ENCODE assay signal across 1 fruit fly cellular context in genomic region chr3R:32032885-32033284, dm6.
A peak's percentile ranks its signal among the peaks of the same experiment; 100 is the strongest.
TF ChIP-seq lines count a peak whose summit lies in the region.

No protein-coding gene starts in this region.

TF ChIP-seq in whole organism, embryonic, 481 proteins besides CTCF, POLR2A, EP300 and RAD21 (continued from another document):
- TF ChIP-seq Awh (GFP tag; IDR thresholded peaks at IDR 0.05; lab: Robert Waterston, UW) (no peak), H2.0 (GFP tag; IDR thresholded peaks at IDR 0.05; lab: Robert Waterston, UW) (no peak), CG7963 (GFP tag; IDR thresholded peaks at IDR 0.05; lab: Robert Waterston, UW; ENCODE audit: partially characterized antibody) (no peak), chm (GFP tag; IDR thresholded peaks at IDR 0.05; lab: Robert Waterston, UW) (no peak), CG5953 (GFP tag; IDR thresholded peaks at IDR 0.05; lab: Robert Waterston, UW) (no peak), D (optimal IDR thresholded peaks at IDR 0.05; lab: Kevin White, UChicago) (no peak), D (GFP tag; optimal IDR thresholded peaks at IDR 0.05; lab: Kevin White, UChicago) (no peak), sima (GFP tag; optimal IDR thresholded peaks at IDR 0.05; lab: Kevin White, UChicago) (no peak), ab (GFP tag; optimal IDR thresholded peaks at IDR 0.05; lab: Kevin White, UChicago) (no peak), insv (GFP tag; optimal IDR thresholded peaks at IDR 0.05; lab: Kevin White, UChicago) (no peak), jing (GFP tag; optimal IDR thresholded peaks at IDR 0.05; lab: Kevin White, UChicago) (no peak), gsb (GFP tag; IDR thresholded peaks at IDR 0.05; lab: Robert Waterston, UW) (no peak), Stat92E (GFP tag; optimal IDR thresholded peaks at IDR 0.05; lab: Kevin White, UChicago) (no peak), Trl (optimal IDR thresholded peaks at IDR 0.05; lab: Kevin White, UChicago) (no peak), Trl (GFP tag; optimal IDR thresholded peaks at IDR 0.05; lab: Kevin White, UChicago) (no peak), sqz (GFP tag; optimal IDR thresholded peaks at IDR 0.05; lab: Kevin White, UChicago) (no peak), Hr51 (GFP tag; optimal IDR thresholded peaks at IDR 0.05; lab: Kevin White, UChicago) (peak in 1 of 2 experiments; percentile 10), CG14441 (GFP tag; IDR thresholded peaks at IDR 0.05; lab: Robert Waterston, UW) (peak; percentile 39; the same call in 1 of the 2 replicates), CG2199 (GFP tag; IDR thresholded peaks at IDR 0.05; lab: Robert Waterston, UW) (0 out of 3 replicates have a peak, but pooled peaks have one; percentile 39), fru (optimal IDR thresholded peaks at IDR 0.05; lab: Kevin White, UChicago) (no peak), Six4 (GFP tag; optimal IDR thresholded peaks at IDR 0.05; lab: Kevin White, UChicago) (no peak), cato (GFP tag; optimal IDR thresholded peaks at IDR 0.05; lab: Kevin White, UChicago; ENCODE audit: borderline replicate concordance) (no peak), CG31365 (tag; optimal IDR thresholded peaks at IDR 0.05; lab: Kevin White, UChicago) (no peak), CG10147 (GFP tag; optimal IDR thresholded peaks at IDR 0.05; lab: Kevin White, UChicago) (no peak), kay (GFP tag; optimal IDR thresholded peaks at IDR 0.05; lab: Kevin White, UChicago) (no peak), gem (tag; optimal IDR thresholded peaks at IDR 0.05; lab: Kevin White, UChicago) (peak; percentile 50), Atf6 (GFP tag; IDR thresholded peaks at IDR 0.05; lab: Robert Waterston, UW) (no peak), sna (GFP tag; IDR thresholded peaks at IDR 0.05; lab: Robert Waterston, UW; ENCODE audit: partially characterized antibody) (no peak), CG12942 (GFP tag; optimal IDR thresholded peaks at IDR 0.05; lab: Kevin White, UChicago) (no peak), CG11695 (GFP tag; IDR thresholded peaks at IDR 0.05; lab: Robert Waterston, UW) (0 out of 3 replicates have a peak, but pooled peaks have one; percentile 14), gcm (GFP tag; optimal IDR thresholded peaks at IDR 0.05; lab: Kevin White, UChicago) (no peak), nerfin-1 (tag; optimal IDR thresholded peaks at IDR 0.05; lab: Kevin White, UChicago) (no peak), crc (GFP tag; optimal IDR thresholded peaks at IDR 0.05; lab: Kevin White, UChicago) (no peak), CG3995 (GFP tag; optimal IDR thresholded peaks at IDR 0.05; lab: Kevin White, UChicago) (no peak), CG7357 (GFP tag; IDR thresholded peaks at IDR 0.05; lab: Robert Waterston, UW) (no peak; the same call in 2 of the 3 replicates), CG1832 (GFP tag; optimal IDR thresholded peaks at IDR 0.05; lab: Kevin White, UChicago) (no peak), Ravus (GFP tag; IDR thresholded peaks at IDR 0.05; lab: Robert Waterston, UW) (no peak), Antp (GFP tag; optimal IDR thresholded peaks at IDR 0.05; lab: Kevin White, UChicago) (no peak), Atf-2 (GFP tag; optimal IDR thresholded peaks at IDR 0.05; lab: Kevin White, UChicago) (no peak), ci (GFP tag; IDR thresholded peaks at IDR 0.05; lab: Robert Waterston, UW) (0 out of 3 replicates have a peak, but pooled peaks have one; percentile 22), CG12236 (GFP tag; optimal IDR thresholded peaks at IDR 0.05; lab: Kevin White, UChicago) (no peak), Ptx1 (GFP tag; IDR thresholded peaks at IDR 0.05; lab: Robert Waterston, UW) (no peak), chn (GFP tag; optimal IDR thresholded peaks at IDR 0.05; lab: Kevin White, UChicago) (peak; percentile 12), CG11504 (tag; optimal IDR thresholded peaks at IDR 0.05; lab: Kevin White, UChicago) (peak; percentile 51), Camta (GFP tag; optimal IDR thresholded peaks at IDR 0.05; lab: Kevin White, UChicago) (no peak), sc (optimal IDR thresholded peaks at IDR 0.05; lab: Kevin White, UChicago) (no peak), sc (GFP tag; optimal IDR thresholded peaks at IDR 0.05; lab: Kevin White, UChicago) (no peak), CG1602 (GFP tag; optimal IDR thresholded peaks at IDR 0.05; lab: Kevin White, UChicago) (peak; percentile 13), CG34224 (GFP tag; IDR thresholded peaks at IDR 0.05; lab: Robert Waterston, UW; ENCODE audit: partially characterized antibody) (no peak), Scr (GFP tag; IDR thresholded peaks at IDR 0.05; lab: Robert Waterston, UW; ENCODE audit: partially characterized antibody) (no peak), CG4707 (GFP tag; optimal IDR thresholded peaks at IDR 0.05; lab: Kevin White, UChicago) (no peak), dimm (GFP tag; IDR thresholded peaks at IDR 0.05; lab: Robert Waterston, UW) (no peak; the same call in 1 of the 2 replicates), gro (GFP tag; optimal IDR thresholded peaks at IDR 0.05; lab: Kevin White, UChicago) (no peak), CG9727 (GFP tag; optimal IDR thresholded peaks at IDR 0.05; lab: Kevin White, UChicago) (no peak), Mad (GFP tag; optimal IDR thresholded peaks at IDR 0.05; lab: Kevin White, UChicago) (peak; percentile 2), ranshi (GFP tag; IDR thresholded peaks at IDR 0.05; lab: Robert Waterston, UW) (peak; percentile 46; the same call in 1 of the 2 replicates), Ets65A (GFP tag; lab: Kevin White, UChicago) (peak; percentile 85), Oli (tag; optimal IDR thresholded peaks at IDR 0.05; lab: Kevin White, UChicago) (peak; percentile 14), CG6765 (GFP tag; optimal IDR thresholded peaks at IDR 0.05; lab: Kevin White, UChicago) (no peak), z (GFP tag; IDR thresholded peaks at IDR 0.05; lab: Robert Waterston, UW) (no peak), CG12071 (GFP tag; optimal IDR thresholded peaks at IDR 0.05; lab: Kevin White, UChicago) (no peak), fd3F (GFP tag; optimal IDR thresholded peaks at IDR 0.05; lab: Kevin White, UChicago) (no peak), CG33213 (GFP tag; optimal IDR thresholded peaks at IDR 0.05; lab: Kevin White, UChicago) (no peak), CG14014 (GFP tag; IDR thresholded peaks at IDR 0.05; lab: Robert Waterston, UW) (0 out of 2 replicates have a peak, but pooled peaks have one; percentile 17), esg (GFP tag; conservative IDR thresholded peaks at IDR 0.05; lab: Robert Waterston, UW) (0 out of 2 replicates have a peak, but pooled peaks have one; percentile 7), HLH4C (GFP tag; IDR thresholded peaks at IDR 0.05; lab: Robert Waterston, UW; ENCODE audit: partially characterized antibody) (no peak), CG18764 (GFP tag; optimal IDR thresholded peaks at IDR 0.05; lab: Kevin White, UChicago) (no peak), gcm2 (GFP tag; optimal IDR thresholded peaks at IDR 0.05; lab: Kevin White, UChicago) (no peak), CG43689 (GFP tag; IDR thresholded peaks at IDR 0.05; lab: Robert Waterston, UW) (no peak), wek (GFP tag; optimal IDR thresholded peaks at IDR 0.05; lab: Kevin White, UChicago) (no peak), stc (GFP tag; IDR thresholded peaks at IDR 0.05; lab: Robert Waterston, UW) (no peak), Hr3 (GFP tag; optimal IDR thresholded peaks at IDR 0.05; lab: Kevin White, UChicago) (no peak), caup (GFP tag; optimal IDR thresholded peaks at IDR 0.05; lab: Kevin White, UChicago; ENCODE audit: severe bottlenecking) (no peak), ato (GFP tag; IDR thresholded peaks at IDR 0.05; lab: Robert Waterston, UW; ENCODE audit: partially characterized antibody) (no peak), Dip3 (GFP tag; optimal IDR thresholded peaks at IDR 0.05; lab: Kevin White, UChicago) (no peak), Bdp1 (GFP tag; optimal IDR thresholded peaks at IDR 0.05; lab: Kevin White, UChicago) (no peak), bab2 (GFP tag; optimal IDR thresholded peaks at IDR 0.05; lab: Kevin White, UChicago) (no peak), ase (GFP tag; IDR thresholded peaks at IDR 0.05; lab: Robert Waterston, UW) (no peak), sisA (GFP tag; IDR thresholded peaks at IDR 0.05; lab: Robert Waterston, UW) (peak; percentile 49; the same call in 1 of the 2 replicates), CG12219 (GFP tag; optimal IDR thresholded peaks at IDR 0.05; lab: Kevin White, UChicago) (no peak), Dref (GFP tag; IDR thresholded peaks at IDR 0.05; lab: Robert Waterston, UW) (no peak), salm (tag; optimal IDR thresholded peaks at IDR 0.05; lab: Kevin White, UChicago) (no peak), cas (GFP tag; IDR thresholded peaks at IDR 0.05; lab: Robert Waterston, UW) (no peak)
